Fruit fly (Drosophila melanogaster): ENCODE data around the gene CG16952.

DNA sequence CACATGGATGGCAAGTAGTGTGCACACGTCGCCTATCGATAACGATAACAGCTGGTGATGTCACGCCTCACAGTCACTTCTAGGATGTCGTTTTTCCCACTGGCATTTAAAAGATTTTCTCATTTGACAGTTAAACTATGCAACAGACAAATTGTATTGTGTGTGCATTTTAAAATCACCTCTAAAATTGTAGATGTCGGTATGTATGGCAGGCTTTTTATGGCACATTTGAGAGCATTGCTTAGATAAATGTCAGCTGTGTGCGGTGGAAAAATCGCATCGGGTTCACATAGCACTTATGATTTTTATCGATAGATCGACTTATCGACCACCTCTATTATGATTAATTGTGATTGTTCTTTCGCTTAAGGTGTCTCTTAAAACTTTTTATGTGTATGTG is 25.8 kb upstream of the CG16952 start, which contains the start of the genes ArgRS and CG8578:
- TF ChIP-seq CG5204 (GFP tag; optimal IDR thresholded peaks at IDR 0.05) (no peak), cic (GFP tag; optimal IDR thresholded peaks at IDR 0.05) (peak; percentile 16), CG33017 (tag; optimal IDR thresholded peaks at IDR 0.05) (no peak)

All from whole organism, adult.